Fruit fly (Drosophila melanogaster) ovary, adult (tissue): ENCODE data around the gene ear.

ENCODE experiments used
- CG17801 ChIP-seq: fragments of 200-800 bp; optimal IDR thresholded peaks from 2 replicates; lab custom pipeline; 2019; ENCODE audit warnings: missing biosample characterization, mild to moderate bottlenecking, missing genetic modification characterization, moderate library complexity; ENCODE audit not compliant: partially characterized antibody

Gene ear

DNA sequence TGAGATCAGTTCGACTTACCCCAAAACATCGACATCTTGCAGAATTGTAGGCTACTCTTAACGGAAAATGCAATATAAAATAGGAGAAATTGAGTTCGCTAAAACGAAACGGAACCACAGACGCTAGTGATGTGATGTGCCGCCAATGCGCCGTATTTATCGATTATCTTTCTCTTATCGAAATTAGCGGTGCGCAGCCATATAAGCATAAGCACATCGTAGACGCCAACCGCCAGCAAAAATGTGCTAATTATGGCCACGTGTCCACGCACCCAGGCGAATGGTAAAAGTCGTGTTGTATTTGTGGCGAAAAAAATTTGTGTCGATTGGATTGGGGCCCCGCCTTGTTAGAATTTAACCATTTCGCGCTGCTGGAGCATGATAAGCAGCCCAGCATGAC is 12.4 kb downstream of the ear start, which contains the start of the genes Fkbp39 and Cyfip:
Fkbp39 (minus strand) TSS at position 140 of the 400 bp plus-strand sequence.
Cyfip (plus strand) TSS at position 273 of the 400 bp plus-strand sequence.
- peak; percentile 71 for TF ChIP-seq CG17801 (GFP tag; lab: Kevin White, UChicago)

DNA sequence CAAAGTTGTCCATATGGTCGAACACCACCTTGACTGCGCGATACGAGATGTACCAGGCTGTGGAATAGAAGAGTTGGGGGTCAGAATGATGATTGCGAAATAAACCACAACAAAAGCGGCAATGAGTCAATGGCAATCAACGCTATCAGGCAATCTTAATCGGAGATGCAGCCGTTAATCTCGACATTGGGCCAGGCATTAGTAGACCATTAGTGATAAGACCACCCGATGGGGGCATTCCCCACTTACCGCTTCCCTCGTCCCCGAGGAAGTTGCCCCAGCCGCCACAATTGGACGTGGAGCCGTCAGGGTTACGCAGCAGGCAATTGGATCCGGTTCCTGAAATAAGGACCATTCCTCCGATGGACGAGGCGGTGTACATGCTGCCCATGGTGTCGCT is 18.6 kb downstream of the ear start:
- no peak for TF ChIP-seq CG17801 (GFP tag; lab: Kevin White, UChicago)

DNA sequence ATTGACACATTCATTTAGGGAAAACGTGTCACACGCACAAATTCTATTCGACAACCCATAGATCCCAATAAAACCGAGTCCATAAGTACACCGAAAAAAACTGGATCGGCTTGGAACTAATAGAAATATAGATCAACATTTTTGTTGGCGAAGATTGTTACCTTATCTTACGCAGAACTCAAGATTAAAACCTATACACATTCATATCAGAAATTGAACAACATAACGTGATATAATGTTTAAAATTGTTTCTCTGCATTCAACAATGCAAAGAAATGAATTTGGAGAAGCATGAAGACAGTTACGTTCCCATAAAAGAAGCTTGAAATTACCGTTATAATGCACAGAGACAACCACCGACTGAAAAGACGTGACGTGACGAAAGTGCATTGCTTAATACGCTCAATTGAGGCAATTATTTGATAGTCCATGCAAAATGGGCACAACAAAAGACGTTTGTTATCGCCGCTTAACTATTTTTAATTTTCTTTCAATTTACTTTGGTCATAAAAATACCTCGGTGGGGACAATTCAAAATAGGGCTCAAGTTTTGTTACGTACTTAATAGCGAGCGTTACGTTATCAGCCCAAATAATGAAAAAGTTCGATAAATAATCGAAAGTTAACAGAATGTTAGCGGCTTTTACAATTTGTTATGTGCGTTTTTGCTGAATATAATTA is 19.6 kb downstream of the ear start, which contains the start of gene SerRS-m:
SerRS-m (plus strand) TSS at position 616 of the 681 bp plus-strand sequence.
- TF ChIP-seq CG17801 (GFP tag; lab: Kevin White, UChicago): no peak

DNA sequence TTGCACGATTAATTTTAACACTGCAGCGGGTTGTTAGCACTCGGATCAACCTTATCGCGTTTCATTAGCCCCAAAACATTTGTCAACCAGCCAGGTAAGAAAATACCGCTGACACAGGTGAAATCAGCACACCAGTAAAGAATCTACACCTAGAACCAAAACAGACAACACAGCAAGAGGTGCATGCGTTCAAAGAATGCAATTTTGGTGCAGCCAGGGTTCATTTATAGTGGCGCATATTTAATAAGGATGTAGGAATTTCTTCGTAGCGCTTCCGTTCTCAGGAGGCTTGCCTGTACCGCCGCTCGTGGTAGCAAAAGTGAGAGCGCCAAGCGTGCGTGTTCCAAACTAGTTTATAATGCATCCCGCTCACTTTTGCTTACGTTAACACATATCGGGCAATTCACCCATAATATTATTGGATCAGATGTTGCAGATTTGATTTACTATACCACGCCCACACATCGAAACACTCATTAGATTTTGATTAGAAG is 21.9 kb downstream of the ear start:
- no peak for TF ChIP-seq CG17801 (GFP tag; lab: Kevin White, UChicago)

DNA sequence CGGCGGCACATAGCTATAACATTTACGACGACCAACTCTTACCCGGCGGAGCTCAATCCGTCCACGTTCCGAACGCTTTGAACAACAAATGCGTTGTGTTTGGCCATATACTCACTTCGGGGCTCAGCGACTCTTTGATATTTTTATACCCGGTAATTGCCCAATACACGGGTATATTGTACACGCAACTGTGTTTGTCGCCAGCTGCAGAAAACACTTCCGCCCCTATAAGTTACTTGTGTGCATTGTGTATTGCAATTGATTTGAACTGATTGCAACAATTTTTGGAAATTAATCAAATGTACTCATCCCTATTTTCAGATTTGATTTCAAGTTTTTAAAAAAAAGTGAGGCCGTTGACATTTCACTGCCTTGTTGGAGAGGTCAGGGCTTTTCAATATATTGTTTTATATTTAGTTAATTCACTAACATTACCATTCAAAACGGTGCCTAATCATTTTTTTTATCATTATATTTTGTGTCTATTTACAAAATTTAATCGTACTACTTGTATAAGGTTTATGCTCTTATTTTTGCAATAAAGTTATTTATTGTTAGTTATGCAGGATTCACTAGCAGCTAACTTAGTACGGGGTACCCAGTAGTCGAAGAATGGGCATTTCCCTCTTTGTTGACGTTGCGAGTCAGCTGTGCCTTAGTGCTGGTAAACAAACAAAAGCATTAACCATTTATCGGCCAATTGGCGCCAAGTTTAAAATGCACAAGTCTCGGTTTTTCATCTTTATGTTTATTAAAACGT is 22.6 kb downstream of the ear start, which contains the start of gene Nagk:
Nagk (minus strand) TSS at position 331 of the 760 bp plus-strand sequence.
- TF ChIP-seq CG17801 (GFP tag; lab: Kevin White, UChicago): peak; percentile 8

DNA sequence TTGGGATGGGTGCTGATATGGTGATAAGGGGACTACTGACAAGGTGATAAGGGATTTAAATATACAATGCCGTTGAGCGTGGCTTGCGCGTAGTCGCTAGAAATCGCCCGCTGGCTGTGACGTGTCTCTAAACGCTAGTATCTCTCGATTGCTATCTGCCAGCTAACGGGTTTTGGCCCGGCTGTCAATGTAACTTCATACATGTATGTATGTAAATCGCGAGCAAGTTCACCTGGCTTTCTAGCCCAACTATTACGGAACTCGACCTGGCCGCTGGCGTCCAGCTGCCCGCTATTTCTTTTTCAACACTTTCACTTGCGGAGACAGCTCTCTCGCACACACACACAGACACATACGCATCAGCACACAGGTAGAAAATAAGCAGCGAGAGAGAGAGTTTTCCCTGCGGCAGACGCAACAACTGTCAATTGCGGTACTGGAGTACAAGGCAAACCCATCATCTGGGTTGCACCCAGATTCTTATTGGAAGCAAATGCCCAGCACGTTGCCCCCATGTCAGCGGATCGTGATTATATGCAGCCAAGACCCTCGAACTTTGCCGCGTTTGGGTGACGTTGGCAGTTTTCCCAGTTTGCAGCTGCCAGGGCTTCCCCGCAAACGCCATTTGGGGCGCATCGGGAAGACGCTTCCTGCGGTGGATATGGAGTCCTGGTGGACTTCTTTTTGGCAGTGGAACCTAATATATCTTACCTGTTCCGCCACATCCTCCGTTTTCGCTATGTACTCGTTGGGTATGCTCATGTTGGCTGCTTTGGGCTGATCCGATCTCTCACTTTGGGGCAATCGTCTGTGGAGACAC is 24.9 kb downstream of the ear start:
- TF ChIP-seq CG17801 (GFP tag; lab: Kevin White, UChicago): no peak

DNA sequence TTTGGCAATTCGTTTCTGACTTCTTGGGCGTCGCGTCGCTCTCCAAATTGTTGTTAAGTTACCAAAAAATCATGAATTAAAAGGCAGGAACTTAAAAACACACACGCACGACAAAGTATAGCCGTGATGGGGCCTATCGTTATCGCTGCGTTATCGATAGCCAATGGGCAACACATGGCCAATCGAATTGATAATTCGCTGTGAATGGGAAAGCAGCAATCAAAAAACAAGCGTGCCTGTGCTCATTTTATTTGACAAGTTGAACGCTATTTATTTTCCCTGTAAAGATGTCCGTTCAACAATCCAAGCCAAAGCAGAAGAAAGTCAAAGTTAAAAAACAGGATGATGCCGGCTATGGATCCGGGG is 25.4 kb downstream of the ear start, which contains the start of the genes Surf4 and CG31301:
Surf4 (minus strand) TSS at position 159 of the 366 bp plus-strand sequence.
CG31301 (plus strand) TSS at position 188 of the 366 bp plus-strand sequence.
- TF ChIP-seq CG17801 (GFP tag; lab: Kevin White, UChicago): no peak

DNA sequence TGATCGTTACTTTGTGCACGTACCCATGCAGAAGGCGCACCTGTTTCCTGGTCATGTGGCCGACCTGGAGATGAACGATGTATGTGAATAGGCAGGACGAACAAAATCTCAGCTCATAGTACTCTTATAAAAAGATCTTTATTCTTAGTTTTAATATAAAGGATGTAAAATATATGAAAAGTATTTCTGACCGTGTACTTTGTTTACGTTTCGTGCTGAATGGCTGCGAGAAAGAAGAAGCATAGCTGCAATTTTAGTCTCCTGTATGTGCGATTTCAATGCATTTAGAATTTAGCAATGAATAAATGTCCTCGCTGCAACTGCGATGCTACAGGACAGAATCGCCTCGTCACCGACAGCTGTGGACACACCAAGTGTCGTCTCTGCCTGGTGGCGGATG is 27.3 kb downstream of the ear start, which contains the start of the genes CG42726 and CG42727:
CG42726 (plus strand) TSS at position 227 of the 400 bp plus-strand sequence.
CG42727 (plus strand) TSS at position 227 of the 400 bp plus-strand sequence.
- no peak for TF ChIP-seq CG17801 (GFP tag; lab: Kevin White, UChicago)

DNA sequence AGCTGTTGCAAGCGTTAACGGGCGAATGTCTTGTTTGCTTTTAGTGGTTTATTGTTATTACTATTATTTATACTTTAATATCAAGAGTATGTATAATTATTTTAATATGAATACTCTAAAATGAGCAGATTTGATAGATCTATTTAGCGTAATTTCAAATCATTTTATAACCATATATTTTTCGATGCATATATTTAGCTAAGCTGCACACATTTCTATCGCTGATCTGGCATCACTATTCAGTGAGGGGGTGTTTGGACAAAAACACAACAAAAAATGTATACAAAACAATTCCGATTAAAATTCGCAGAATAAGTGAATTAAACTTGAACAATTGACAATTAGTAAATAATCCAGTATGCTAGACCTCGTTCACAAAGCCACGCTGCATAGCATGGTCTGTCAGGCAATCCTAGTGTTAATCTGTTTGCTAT is 30.5 kb downstream of the ear start, which contains the start of the genes Trs33 and Tmtc4:
Trs33 (minus strand) TSS at position 3 of the 434 bp plus-strand sequence.
Tmtc4 (plus strand) TSS at position 233 of the 434 bp plus-strand sequence.
- TF ChIP-seq CG17801 (GFP tag; lab: Kevin White, UChicago): peak; percentile 57

DNA sequence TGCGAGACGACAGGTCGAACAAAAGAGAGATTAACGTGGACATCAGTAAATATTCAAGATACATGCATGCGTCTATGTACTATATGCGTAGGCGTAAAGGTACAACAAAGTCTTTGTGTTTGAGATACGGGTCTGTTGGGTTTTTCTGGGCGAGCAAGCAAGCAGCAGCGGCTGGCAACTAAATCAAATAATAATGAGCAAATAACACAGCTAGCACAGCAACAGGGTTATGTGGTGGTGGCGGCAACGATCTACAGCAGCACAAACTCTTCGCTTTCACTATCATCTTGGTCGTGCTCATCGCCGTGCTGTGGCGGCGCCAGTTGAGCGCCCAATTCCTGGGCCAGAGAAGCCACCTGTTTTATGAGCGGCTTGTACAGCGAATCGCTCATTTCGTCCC is 33.5 kb downstream of the ear start:
- TF ChIP-seq CG17801 (GFP tag; lab: Kevin White, UChicago): no peak

DNA sequence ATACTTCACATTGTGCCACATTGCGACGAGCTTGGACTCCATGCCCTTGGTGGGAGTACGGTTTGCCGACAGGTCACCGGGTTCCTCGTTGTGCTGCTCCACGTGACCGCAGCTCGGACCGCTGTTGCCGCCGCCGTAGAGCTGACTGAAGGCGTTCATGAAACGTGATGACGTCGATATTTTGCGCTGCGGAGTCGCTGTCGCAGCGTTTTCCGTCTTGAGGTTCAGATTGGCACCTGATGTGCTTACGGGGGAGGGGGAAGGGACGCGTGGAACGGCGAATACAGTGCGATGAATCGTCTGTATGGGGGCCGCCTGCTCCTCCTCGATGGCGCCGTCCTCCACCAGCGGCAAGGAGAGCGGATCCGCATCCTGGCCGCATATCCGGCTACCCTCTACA is 35.6 kb downstream of the ear start:
- TF ChIP-seq CG17801 (GFP tag; lab: Kevin White, UChicago): no peak

DNA sequence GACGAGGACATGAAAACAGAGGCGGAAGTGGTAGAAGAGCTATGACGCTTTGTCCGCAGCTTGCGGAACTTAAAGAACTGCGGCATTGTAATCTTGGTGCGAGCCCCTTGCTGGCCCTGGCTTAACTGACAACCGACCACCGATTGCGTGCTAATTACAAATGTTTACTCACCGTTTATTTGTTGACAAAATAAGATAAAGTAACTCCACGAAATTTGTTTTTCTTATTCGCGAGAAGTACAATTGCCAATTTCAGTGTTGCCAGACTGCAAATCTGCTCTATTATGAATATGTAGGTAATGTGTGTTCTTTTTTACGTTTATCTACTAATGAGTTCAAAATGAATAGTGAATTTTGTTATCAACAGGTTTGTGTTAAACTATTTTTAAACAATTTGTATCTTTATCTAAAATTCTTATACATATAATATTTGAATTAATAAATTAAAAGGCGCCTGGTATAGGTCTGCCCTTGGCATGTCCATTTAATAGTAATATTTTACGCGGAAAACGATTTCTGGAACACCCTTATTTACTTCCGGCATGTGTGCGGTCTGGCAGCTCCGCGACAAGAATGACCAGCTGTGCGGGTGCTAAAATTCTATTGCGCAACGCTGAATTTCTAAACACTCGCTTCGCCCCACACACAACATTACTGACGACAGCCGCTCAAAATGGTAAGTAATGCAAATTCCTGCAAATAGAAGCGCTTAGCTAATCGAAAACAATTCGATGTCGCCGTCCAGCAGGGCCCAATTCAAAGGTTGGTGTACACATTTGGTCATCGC is 36.3 kb downstream of the ear start, which contains the start of the genes Atg4b and Hibch:
Atg4b (minus strand) TSS at position 280 of the 787 bp plus-strand sequence.
Hibch (plus strand) TSS at position 585 of the 787 bp plus-strand sequence.
- TF ChIP-seq CG17801 (GFP tag; lab: Kevin White, UChicago): peak; percentile 90

DNA sequence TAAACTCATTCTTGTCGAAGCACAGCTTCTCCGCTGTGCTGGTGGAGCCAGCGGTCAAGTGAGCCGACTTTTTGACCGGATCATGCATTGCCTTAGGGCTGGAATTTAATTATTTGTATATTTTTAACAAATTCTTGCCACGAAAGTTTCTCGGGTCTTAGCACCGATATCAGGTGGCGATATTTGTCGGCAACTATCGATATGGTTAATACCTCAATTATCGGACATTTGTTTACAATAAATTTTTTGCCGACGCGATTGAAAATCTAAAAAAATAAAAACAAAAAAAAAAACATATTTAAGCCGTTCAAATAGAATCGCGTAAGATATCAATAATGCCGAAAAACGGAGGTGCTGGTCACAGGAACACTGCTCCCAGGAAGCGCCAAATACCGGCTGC is 40.9 kb downstream of the ear start, which contains the start of the genes Cog2 and Trax:
Cog2 (minus strand) TSS at position 168 of the 400 bp plus-strand sequence.
Trax (plus strand) TSS at position 203 of the 400 bp plus-strand sequence.
- peak; percentile 65 for TF ChIP-seq CG17801 (GFP tag; lab: Kevin White, UChicago)
